Worm (Caenorhabditis elegans) whole organism, L3 larva: Measurements from ENCODE around the gene C49A9.1.
"Not testable (repeated sequence)": the region's sequence is repeated elsewhere in the genome, so short reads cannot be mapped to it uniquely, and the experiment has no call there.

Source experiments
- R02D3.7 ChIP-seq: fragments of 150-350 bp; optimal IDR thresholded peaks from 2 replicates; lab custom pipeline; 2014; ENCODE audit warnings: missing biosample characterization, missing genetic modification characterization
- ZK546.5 ChIP-seq: sonication (generic microtip); optimal IDR thresholded peaks from 2 replicates; lab custom pipeline; 2017; ENCODE audit warnings: missing biosample characterization, missing genetic modification characterization
- aly-2 ChIP-seq: fragments of 150-350 bp; optimal IDR thresholded peaks from 2 replicates; lab custom pipeline; 2014; ENCODE audit warnings: missing biosample characterization, missing genetic modification characterization
- ama-1 ChIP-seq: fragments of 150-350 bp; optimal IDR thresholded peaks from 2 replicates; lab custom pipeline; 2018
- ceh-16 ChIP-seq: sonication (generic microtip); optimal IDR thresholded peaks from 2 replicates; lab custom pipeline; 2017; ENCODE audit warnings: missing biosample characterization, missing genetic modification characterization
- ceh-28 ChIP-seq: fragments of 150-350 bp; optimal IDR thresholded peaks from 2 replicates; lab custom pipeline; 2014; ENCODE audit warnings: missing biosample characterization, missing genetic modification reagents, missing genetic modification characterization
- ceh-82 ChIP-seq: fragments of 150-350 bp; optimal IDR thresholded peaks from 2 replicates; lab custom pipeline; 2014; ENCODE audit warnings: missing biosample characterization, missing genetic modification characterization
- ceh-9 ChIP-seq: sonication (generic microtip); optimal IDR thresholded peaks from 2 replicates; lab custom pipeline; 2018; ENCODE audit warnings: missing biosample characterization, missing genetic modification characterization
- egl-27 ChIP-seq: sonication (generic microtip); optimal IDR thresholded peaks from 4 replicates; lab custom pipeline; 2017; ENCODE audit warnings: missing biosample characterization, missing genetic modification reagents, missing genetic modification characterization
- egl-5 ChIP-seq: fragments of 150-350 bp; optimal IDR thresholded peaks from 2 replicates; lab custom pipeline; 2017; ENCODE audit warnings: missing biosample characterization, missing genetic modification reagents, missing genetic modification characterization, inconsistent platforms
- elt-1 ChIP-seq: fragments of 150-350 bp; optimal IDR thresholded peaks from 2 replicates; lab custom pipeline; 2014; ENCODE audit warnings: missing biosample characterization, missing genetic modification characterization
- elt-2 ChIP-seq: sonication (generic microtip); optimal IDR thresholded peaks from 2 replicates; lab custom pipeline; 2016; ENCODE audit warnings: missing genetic modification reagents, mild to moderate bottlenecking, missing genetic modification characterization, missing compliant biosample characterization
- elt-3 ChIP-seq, 3 experiments: fragments of 150-350 bp in 1 of 3; sonication (generic microtip) in 2 of 3; optimal IDR thresholded peaks; 2 replicates in 2 of 3; 4 replicates in 1 of 3; lab custom pipeline; 2014 to 2017; ENCODE audit warnings: missing biosample characterization in 3 of 3, missing genetic modification characterization in 3 of 3
- fkh-10 ChIP-seq: sonication (generic microtip); optimal IDR thresholded peaks from 2 replicates; lab custom pipeline; 2017; ENCODE audit warnings: missing biosample characterization, missing genetic modification reagents, missing genetic modification characterization
- fkh-2 ChIP-seq: fragments of 150-350 bp; optimal IDR thresholded peaks from 2 replicates; lab custom pipeline; 2014; ENCODE audit warnings: missing biosample characterization, missing genetic modification reagents, missing genetic modification characterization
- fos-1 ChIP-seq: fragments of 150-350 bp; optimal IDR thresholded peaks from 2 replicates; lab custom pipeline; 2014; ENCODE audit warnings: missing biosample characterization, missing genetic modification characterization
- hmg-11 ChIP-seq: sonication (generic microtip); optimal IDR thresholded peaks from 2 replicates; lab custom pipeline; 2016; ENCODE audit warnings: missing genetic modification characterization, missing compliant biosample characterization
- jun-1 ChIP-seq: fragments of 150-350 bp; optimal IDR thresholded peaks from 2 replicates; lab custom pipeline; 2014; ENCODE audit warnings: missing biosample characterization, missing genetic modification reagents, missing genetic modification characterization
- lin-39 ChIP-seq: fragments of 150-350 bp; optimal IDR thresholded peaks from 2 replicates; lab custom pipeline; 2018; ENCODE audit warnings: missing biosample characterization, missing genetic modification reagents, missing genetic modification characterization
- lsy-12 ChIP-seq: sonication (generic microtip); optimal IDR thresholded peaks from 2 replicates; lab custom pipeline; 2016; ENCODE audit warnings: mild to moderate bottlenecking, missing genetic modification characterization, missing compliant biosample characterization
- mdl-1 ChIP-seq: fragments of 150-350 bp; optimal IDR thresholded peaks from 2 replicates; lab custom pipeline; 2014; ENCODE audit warnings: missing biosample characterization, missing genetic modification characterization
- mml-1 ChIP-seq: fragments of 150-350 bp; sonication (generic microtip); optimal IDR thresholded peaks from 3 replicates; lab custom pipeline; 2014; ENCODE audit warnings: missing biosample characterization, missing genetic modification characterization
- nfya-1 ChIP-seq: sonication (generic microtip); optimal IDR thresholded peaks from 2 replicates; lab custom pipeline; 2017; ENCODE audit warnings: missing genetic modification characterization, mild to moderate bottlenecking, missing compliant biosample characterization, antibody characterized with exemption, moderate library complexity; ENCODE audit not compliant: insufficient read depth
- nhr-11 ChIP-seq: fragments of 150-350 bp; optimal IDR thresholded peaks from 2 replicates; lab custom pipeline; 2014; ENCODE audit warnings: missing biosample characterization, missing genetic modification characterization
- nhr-23 ChIP-seq: fragments of 150-350 bp; optimal IDR thresholded peaks from 2 replicates; lab custom pipeline; 2014; ENCODE audit warnings: missing biosample characterization, missing genetic modification reagents, missing genetic modification characterization
- nhr-237 ChIP-seq: fragments of 150-350 bp; optimal IDR thresholded peaks from 2 replicates; lab custom pipeline; 2014; ENCODE audit warnings: missing biosample characterization, missing genetic modification characterization
- nhr-25 ChIP-seq: sonication (generic microtip); optimal IDR thresholded peaks from 2 replicates; lab custom pipeline; 2017; ENCODE audit warnings: missing biosample characterization, missing genetic modification characterization
- nhr-28 ChIP-seq: fragments of 150-350 bp; optimal IDR thresholded peaks from 2 replicates; lab custom pipeline; 2014; ENCODE audit warnings: missing biosample characterization, missing genetic modification characterization
- nhr-43 ChIP-seq: sonication (generic microtip); optimal IDR thresholded peaks from 2 replicates; lab custom pipeline; 2016; ENCODE audit warnings: mild to moderate bottlenecking, missing genetic modification characterization, missing compliant biosample characterization; ENCODE audit not compliant: poor library complexity, severe bottlenecking
- nhr-67 ChIP-seq: fragments of 150-350 bp; optimal IDR thresholded peaks from 2 replicates; lab custom pipeline; 2014; ENCODE audit warnings: missing biosample characterization, missing genetic modification characterization
- pqm-1 ChIP-seq: fragments of 150-350 bp; optimal IDR thresholded peaks from 2 replicates; lab custom pipeline; 2017; ENCODE audit warnings: missing biosample characterization, missing genetic modification characterization, inconsistent platforms
- skn-1 ChIP-seq: fragments of 150-350 bp; optimal IDR thresholded peaks from 2 replicates; lab custom pipeline; 2014; ENCODE audit warnings: missing biosample characterization, missing genetic modification characterization
- snpc-4 ChIP-seq: fragments of 150-350 bp; optimal IDR thresholded peaks from 2 replicates; lab custom pipeline; 2014; ENCODE audit warnings: missing biosample characterization, missing genetic modification characterization
- tbx-2 ChIP-seq: sonication (generic microtip); optimal IDR thresholded peaks from 2 replicates; lab custom pipeline; 2016; ENCODE audit warnings: mild to moderate bottlenecking, missing genetic modification characterization, missing compliant biosample characterization
- unc-62 ChIP-seq: fragments of 150-350 bp; sonication (generic microtip); optimal IDR thresholded peaks from 4 replicates; lab custom pipeline; 2014; ENCODE audit warnings: missing biosample characterization, missing genetic modification reagents, missing genetic modification characterization
- zag-1 ChIP-seq: fragments of 150-350 bp; optimal IDR thresholded peaks from 2 replicates; lab custom pipeline; 2014; ENCODE audit warnings: missing biosample characterization, missing genetic modification characterization

Gene C49A9.1

ce11 chrIV:6249591-6249990, 21.6 kb downstream of the C49A9.1 start, which contains the start of gene F58F9.1:
Gene F58F9.1 (plus strand): TSS chrIV:6249841.
- TF ChIP-seq ceh-28 (no peak), lin-39 (tag; lab: Kevin White, UChicago) (peak; percentile 36), nfya-1 (tag; lab: Kevin White, UChicago) (peak; percentile 19)

ce11 chrIV:6253000-6253399, 25.0 kb downstream of the C49A9.1 start, which contains the start of gene T13A10.2:
Gene T13A10.2 (plus strand): TSS chrIV:6253300.
- not testable (repeated sequence) for TF ChIP-seq fkh-2 (tag; lab: Kevin White, UChicago); ceh-16; elt-2 (tag; lab: Kevin White, UChicago)
- TF ChIP-seq, all 47 proteins: peak for 0; not testable (repeated sequence) for 47

ce11 chrIV:6254635-6255034, 26.6 kb downstream of the C49A9.1 start, which contains the start of gene T13A10.64:
Gene T13A10.64 (plus strand): TSS chrIV:6254935.
- TF ChIP-seq unc-62 (GFP tag; lab: Kevin White, UChicago), result no peak
- no peak for TF ChIP-seq ceh-82 (tag; lab: Kevin White, UChicago)
- no peak for TF ChIP-seq skn-1 (tag; lab: Kevin White, UChicago)
- TF ChIP-seq egl-5, result no peak
- no peak for TF ChIP-seq ceh-28
- no peak for TF ChIP-seq snpc-4 (tag; lab: Kevin White, UChicago)
- no peak for TF ChIP-seq fos-1 (tag; lab: Kevin White, UChicago)
- TF ChIP-seq fkh-10, result no peak

- TF ChIP-seq elt-3 (tag; optimal IDR thresholded peaks at IDR 0.05; lab: Kevin White, UChicago) (no peak), tbx-2 (tag; lab: Kevin White, UChicago) (no peak), lsy-12 (tag; lab: Kevin White, UChicago) (no peak), mml-1 (tag; lab: Kevin White, UChicago) (no peak), nhr-23 (tag; lab: Kevin White, UChicago) (no peak), elt-2 (tag; lab: Kevin White, UChicago) (no peak), nhr-43 (tag; lab: Kevin White, UChicago) (no peak), mdl-1 (tag; lab: Kevin White, UChicago) (no peak), nfya-1 (tag; lab: Kevin White, UChicago) (no peak), nhr-11 (tag; lab: Kevin White, UChicago) (no peak), egl-27 (no peak), unc-62 (GFP tag; lab: Kevin White, UChicago) (no peak), R02D3.7 (tag; lab: Kevin White, UChicago) (no peak), ama-1 (no peak)
These were observed 31.0 kb downstream of the C49A9.1 start for ce11 chrIV:6258967-6259366.

- no peak for TF ChIP-seq nhr-237 (tag; lab: Kevin White, UChicago)
- TF ChIP-seq hmg-11, result no peak
- no peak for TF ChIP-seq ceh-16
- TF ChIP-seq nhr-43 (tag; lab: Kevin White, UChicago), result no peak
- TF ChIP-seq nhr-28 (tag; lab: Kevin White, UChicago), result no peak
- TF ChIP-seq aly-2, result no peak
These were observed 31.7 kb downstream of the C49A9.1 start, which contains the start of gene nlp-16 for ce11 chrIV:6259732-6260131. Gene nlp-16 (minus strand): TSS chrIV:6259832.

- no peak for TF ChIP-seq nfya-1 (tag; lab: Kevin White, UChicago)
- TF ChIP-seq R02D3.7 (tag; lab: Kevin White, UChicago), result no peak
- TF ChIP-seq nhr-43 (tag; lab: Kevin White, UChicago), result no peak
- TF ChIP-seq fkh-2 (tag; lab: Kevin White, UChicago), result no peak
- no peak for TF ChIP-seq fos-1 (tag; lab: Kevin White, UChicago)
These were observed 35.3 kb downstream of the C49A9.1 start, which contains the start of gene srv-28 for ce11 chrIV:6263244-6263643. Gene srv-28 (minus strand): TSS chrIV:6263344.

ce11 chrIV:6266499-6266898, 38.5 kb downstream of the C49A9.1 start, which contains the start of gene srv-29:
Gene srv-29 (minus strand): TSS chrIV:6266599.
- TF ChIP-seq mdl-1 (tag; lab: Kevin White, UChicago) (no peak), nhr-28 (tag; lab: Kevin White, UChicago) (no peak), pqm-1 (tag; lab: Kevin White, UChicago) (no peak), unc-62 (GFP tag; lab: Kevin White, UChicago) (no peak), ceh-9 (no peak), fkh-2 (tag; lab: Kevin White, UChicago) (no peak), jun-1 (tag; lab: Kevin White, UChicago) (no peak), ceh-82 (tag; lab: Kevin White, UChicago) (no peak), elt-1 (tag; lab: Kevin White, UChicago) (no peak), ZK546.5 (tag; lab: Kevin White, UChicago) (no peak), nhr-237 (tag; lab: Kevin White, UChicago) (no peak), nhr-43 (tag; lab: Kevin White, UChicago) (no peak), nhr-67 (no peak), zag-1 (tag; lab: Kevin White, UChicago) (no peak), nhr-25 (tag; lab: Kevin White, UChicago) (no peak), ama-1 (no peak), fos-1 (tag; lab: Kevin White, UChicago) (no peak), aly-2 (no peak)
